Fruit fly (Drosophila melanogaster) whole organism, embryonic: ENCODE data around the gene witty.

Source experiments
- Asciz ChIP-seq: fragments of 200-800 bp; sonication (Bioruptor generic); optimal IDR thresholded peaks from 2 replicates; lab custom pipeline; 2017; ENCODE audit warnings: missing biosample characterization, mild to moderate bottlenecking, missing genetic modification characterization, missing genetic modification reagents
- CG1024 ChIP-seq: fragments of 200-800 bp; sonication (Bioruptor generic); IDR thresholded peaks from 2 replicates; pipeline ENCODE4 v1.3.6; 2022; ENCODE audit warnings: missing biosample characterization, missing genetic modification characterization
- CG1233 ChIP-seq: fragments of 200-800 bp; sonication (Bioruptor generic); optimal IDR thresholded peaks from 4 replicates; lab custom pipeline; 2018; ENCODE audit warnings: missing biosample characterization, mild to moderate bottlenecking, missing genetic modification characterization
- CG12942 ChIP-seq: fragments of 200-800 bp; sonication (Bioruptor generic); optimal IDR thresholded peaks from 3 replicates; lab custom pipeline; 2016; ENCODE audit warnings: missing biosample characterization, missing genetic modification characterization
- CG13296 ChIP-seq: fragments of 200-800 bp; sonication (Bioruptor generic); optimal IDR thresholded peaks from 3 replicates; lab custom pipeline; 2018; ENCODE audit warnings: missing biosample characterization, mild to moderate bottlenecking, missing genetic modification characterization
- CG1603 ChIP-seq: fragments of 200-800 bp; sonication (Bioruptor generic); optimal IDR thresholded peaks from 2 replicates; lab custom pipeline; 2019; ENCODE audit warnings: missing biosample characterization, mild to moderate bottlenecking, missing genetic modification characterization, moderate library complexity
- CG31388 ChIP-seq: fragments of 200-800 bp; sonication (Bioruptor generic); optimal IDR thresholded peaks from 2 replicates; lab custom pipeline; 2016; ENCODE audit warnings: missing biosample characterization, missing genetic modification characterization
- CG3163 ChIP-seq: fragments of 200-800 bp; sonication (Bioruptor generic); optimal IDR thresholded peaks from 3 replicates; lab custom pipeline; 2016; ENCODE audit warnings: missing biosample characterization, missing genetic modification characterization
- CG4730 ChIP-seq: fragments of 200-800 bp; sonication (Bioruptor generic); IDR thresholded peaks from 2 replicates; pipeline ENCODE4 v1.3.6; 2022; ENCODE audit warnings: missing biosample characterization, missing genetic modification characterization
- CG5245 ChIP-seq: fragments of 200-800 bp; sonication (Bioruptor generic); optimal IDR thresholded peaks from 3 replicates; lab custom pipeline; 2016; ENCODE audit warnings: missing biosample characterization, missing genetic modification characterization
- CG6175 ChIP-seq: fragments of 200-800 bp; sonication (Bioruptor generic); IDR thresholded peaks from 3 replicates; pipeline ENCODE4 v1.3.6; 2022; ENCODE audit warnings: missing biosample characterization, missing genetic modification characterization
- CG6689 ChIP-seq: fragments of 200-800 bp; sonication (Bioruptor generic); IDR thresholded peaks from 2 replicates; pipeline ENCODE4 v1.3.6; 2022; ENCODE audit warnings: missing biosample characterization, missing genetic modification characterization
- CG6765 ChIP-seq: fragments of 200-800 bp; sonication (Bioruptor generic); optimal IDR thresholded peaks from 3 replicates; lab custom pipeline; 2017; ENCODE audit warnings: missing biosample characterization, mild to moderate bottlenecking, missing genetic modification characterization
- CG8478 ChIP-seq: fragments of >200 bp; optimal IDR thresholded peaks from 2 replicates; lab custom pipeline; 2018
- CG8924 ChIP-seq: fragments of 200-800 bp; optimal IDR thresholded peaks from 3 replicates; lab custom pipeline; 2019; ENCODE audit warnings: missing biosample characterization, mild to moderate bottlenecking, missing genetic modification characterization, moderate library complexity
- CG9609 ChIP-seq: fragments of 200-800 bp; sonication (Bioruptor generic); optimal IDR thresholded peaks from 3 replicates; lab custom pipeline; 2016; ENCODE audit warnings: missing biosample characterization, missing genetic modification characterization
- CkIIα-i1 ChIP-seq: fragments of 200-800 bp; sonication (Bioruptor generic); IDR thresholded peaks from 2 replicates; pipeline ENCODE4 v1.3.6; 2022; ENCODE audit warnings: missing biosample characterization, missing genetic modification characterization
- D ChIP-seq, 2 experiments: fragments of 200-800 bp in 1 of 2; fragments of >200 bp in 1 of 2; sonication (Bioruptor generic) in 1 of 2; optimal IDR thresholded peaks; 2 replicates in 1 of 2; 3 replicates in 1 of 2; lab custom pipeline; 2017; ENCODE audit warnings: mild to moderate bottlenecking in 1 of 2, missing biosample characterization in 1 of 2, missing genetic modification characterization in 1 of 2, missing genetic modification reagents in 1 of 2
- Dip2 ChIP-seq: fragments of 200-800 bp; sonication (Bioruptor generic); IDR thresholded peaks from 2 replicates; pipeline ENCODE4 v1.3.6; 2022; ENCODE audit warnings: missing biosample characterization, missing genetic modification characterization
- Dip3 ChIP-seq: fragments of 200-800 bp; sonication (Bioruptor generic); optimal IDR thresholded peaks from 3 replicates; lab custom pipeline; 2016; ENCODE audit warnings: missing biosample characterization, missing genetic modification characterization
- Fer1 ChIP-seq: fragments of 200-800 bp; sonication (Bioruptor generic); optimal IDR thresholded peaks from 2 replicates; lab custom pipeline; 2017; ENCODE audit warnings: missing biosample characterization, mild to moderate bottlenecking, missing genetic modification characterization
- HLH4C ChIP-seq: fragments of 200-800 bp; sonication (Bioruptor generic); IDR thresholded peaks from 3 replicates; pipeline ENCODE4 v1.3.6; 2022; ENCODE audit warnings: missing biosample characterization, missing genetic modification characterization; ENCODE audit not compliant: partially characterized antibody
- Hr3 ChIP-seq: fragments of 200-800 bp; sonication (Bioruptor generic); optimal IDR thresholded peaks from 3 replicates; lab custom pipeline; 2016; ENCODE audit warnings: missing biosample characterization, missing genetic modification characterization
- NC2α ChIP-seq: fragments of 200-800 bp; sonication (Bioruptor generic); optimal IDR thresholded peaks from 2 replicates; lab custom pipeline; 2016; ENCODE audit warnings: missing biosample characterization, missing genetic modification characterization
- TFAM ChIP-seq: fragments of 200-800 bp; sonication (Bioruptor generic); optimal IDR thresholded peaks from 2 replicates; lab custom pipeline; 2017; ENCODE audit warnings: missing biosample characterization, missing genetic modification characterization, inconsistent platforms
- Usf ChIP-seq: fragments of 200-800 bp; sonication (Bioruptor generic); optimal IDR thresholded peaks from 2 replicates; lab custom pipeline; 2017; ENCODE audit warnings: missing genotype, missing biosample characterization, missing genetic modification characterization
- bab2 ChIP-seq: fragments of 200-800 bp; sonication (Bioruptor generic); optimal IDR thresholded peaks from 2 replicates; lab custom pipeline; 2016; ENCODE audit warnings: missing biosample characterization, missing genetic modification characterization
- cato ChIP-seq: fragments of 200-800 bp; sonication (Bioruptor generic); optimal IDR thresholded peaks from 2 replicates; lab custom pipeline; 2016; ENCODE audit warnings: missing biosample characterization, missing genetic modification characterization, borderline replicate concordance
- ci ChIP-seq: fragments of 200-800 bp; sonication (Bioruptor generic); IDR thresholded peaks from 3 replicates; pipeline ENCODE4 v1.3.6; 2022; ENCODE audit warnings: missing biosample characterization, missing genetic modification characterization
- crp ChIP-seq, 2 experiments: fragments of 200-800 bp; sonication (Bioruptor generic); optimal IDR thresholded peaks; 2 replicates in 1 of 2; 3 replicates in 1 of 2; lab custom pipeline; 2017; ENCODE audit warnings: missing biosample characterization in 2 of 2, missing genetic modification characterization in 2 of 2, mild to moderate bottlenecking in 1 of 2, moderate library complexity in 1 of 2
- da ChIP-seq: fragments of 200-800 bp; sonication (Bioruptor generic); optimal IDR thresholded peaks from 2 replicates; lab custom pipeline; 2016; ENCODE audit warnings: missing biosample characterization, missing genetic modification characterization
- dm ChIP-seq: fragments of 200-800 bp; sonication (Bioruptor generic); optimal IDR thresholded peaks from 3 replicates; lab custom pipeline; 2016; ENCODE audit warnings: missing biosample characterization, missing genetic modification characterization
- dmrt11E ChIP-seq: fragments of 200-800 bp; sonication (Bioruptor generic); optimal IDR thresholded peaks from 3 replicates; lab custom pipeline; 2018; ENCODE audit warnings: missing biosample characterization, mild to moderate bottlenecking, missing genetic modification characterization, moderate library complexity
- ftz-f1 ChIP-seq: fragments of 200-800 bp; sonication (Bioruptor generic); optimal IDR thresholded peaks from 2 replicates; lab custom pipeline; 2016; ENCODE audit warnings: missing biosample characterization, missing genetic modification characterization
- gcm2 ChIP-seq: fragments of 200-800 bp; sonication (Bioruptor generic); optimal IDR thresholded peaks from 2 replicates; lab custom pipeline; 2016; ENCODE audit warnings: missing biosample characterization, missing genetic modification characterization
- ken ChIP-seq: fragments of 200-800 bp; sonication (Bioruptor generic); IDR thresholded peaks from 3 replicates; pipeline ENCODE4 v1.3.6; 2022; ENCODE audit warnings: missing biosample characterization, missing genetic modification characterization
- kni ChIP-seq: fragments of 200-800 bp; sonication (Bioruptor generic); optimal IDR thresholded peaks from 3 replicates; lab custom pipeline; 2017; ENCODE audit warnings: mild to moderate bottlenecking, missing biosample characterization, missing genetic modification reagents, missing genetic modification characterization
- lbe ChIP-seq: fragments of 200-800 bp; sonication (Bioruptor generic); optimal IDR thresholded peaks from 2 replicates; lab custom pipeline; 2016; ENCODE audit warnings: missing biosample characterization, mild to moderate bottlenecking, missing genetic modification characterization
- lmd ChIP-seq: fragments of 200-800 bp; sonication (Bioruptor generic); IDR thresholded peaks from 2 replicates; pipeline ENCODE4 v1.3.6; 2022; ENCODE audit warnings: missing biosample characterization, missing genetic modification characterization
- luna ChIP-seq: fragments of 200-800 bp; sonication (Bioruptor generic); optimal IDR thresholded peaks from 2 replicates; lab custom pipeline; 2016; ENCODE audit warnings: missing biosample characterization, missing genetic modification characterization
- maf-S ChIP-seq: fragments of 200-800 bp; sonication (Bioruptor generic); optimal IDR thresholded peaks from 2 replicates; lab custom pipeline; 2016; ENCODE audit warnings: missing biosample characterization, missing genetic modification characterization
- nerfin-2 ChIP-seq: fragments of 200-800 bp; sonication (Bioruptor generic); IDR thresholded peaks from 2 replicates; pipeline ENCODE4 v1.3.6; 2022; ENCODE audit warnings: missing biosample characterization, missing genetic modification characterization; ENCODE audit not compliant: partially characterized antibody
- pb ChIP-seq: fragments of 200-800 bp; sonication (Bioruptor generic); optimal IDR thresholded peaks from 3 replicates; lab custom pipeline; 2016; ENCODE audit warnings: missing biosample characterization, missing genetic modification characterization
- pfk ChIP-seq: fragments of 200-800 bp; sonication (Bioruptor generic); optimal IDR thresholded peaks from 2 replicates; lab custom pipeline; 2018; ENCODE audit warnings: missing biosample characterization, mild to moderate bottlenecking, missing genetic modification characterization, moderate library complexity
- pzg ChIP-seq: fragments of 200-800 bp; sonication (Bioruptor generic); optimal IDR thresholded peaks from 3 replicates; lab custom pipeline; 2018; ENCODE audit warnings: missing biosample characterization, mild to moderate bottlenecking, missing genetic modification characterization, moderate library complexity
- sc ChIP-seq, 3 experiments: fragments of >200 bp in 2 of 3; fragments of 200-800 bp in 1 of 3; sonication (Bioruptor generic) in 1 of 3; optimal IDR thresholded peaks; 2 replicates in 2 of 3; 3 replicates in 1 of 3; lab custom pipeline; 2017; ENCODE audit warnings: mild to moderate bottlenecking in 1 of 3, missing biosample characterization in 1 of 3, missing genetic modification characterization in 1 of 3, missing genetic modification reagents in 1 of 3
- sens ChIP-seq: fragments of 200-800 bp; sonication (Bioruptor generic); peaks from one replicate; lab custom pipeline; 2016; ENCODE audit warnings: missing biosample characterization, missing genetic modification characterization
- shn ChIP-seq: fragments of 200-800 bp; sonication (Bioruptor generic); optimal IDR thresholded peaks from 3 replicates; lab custom pipeline; 2016; ENCODE audit warnings: missing biosample characterization, missing genetic modification characterization
- zen ChIP-seq: fragments of 200-800 bp; sonication (Bioruptor generic); optimal IDR thresholded peaks from 3 replicates; lab custom pipeline; 2018; ENCODE audit warnings: missing biosample characterization, mild to moderate bottlenecking, missing genetic modification characterization, moderate library complexity

Gene witty

DNA sequence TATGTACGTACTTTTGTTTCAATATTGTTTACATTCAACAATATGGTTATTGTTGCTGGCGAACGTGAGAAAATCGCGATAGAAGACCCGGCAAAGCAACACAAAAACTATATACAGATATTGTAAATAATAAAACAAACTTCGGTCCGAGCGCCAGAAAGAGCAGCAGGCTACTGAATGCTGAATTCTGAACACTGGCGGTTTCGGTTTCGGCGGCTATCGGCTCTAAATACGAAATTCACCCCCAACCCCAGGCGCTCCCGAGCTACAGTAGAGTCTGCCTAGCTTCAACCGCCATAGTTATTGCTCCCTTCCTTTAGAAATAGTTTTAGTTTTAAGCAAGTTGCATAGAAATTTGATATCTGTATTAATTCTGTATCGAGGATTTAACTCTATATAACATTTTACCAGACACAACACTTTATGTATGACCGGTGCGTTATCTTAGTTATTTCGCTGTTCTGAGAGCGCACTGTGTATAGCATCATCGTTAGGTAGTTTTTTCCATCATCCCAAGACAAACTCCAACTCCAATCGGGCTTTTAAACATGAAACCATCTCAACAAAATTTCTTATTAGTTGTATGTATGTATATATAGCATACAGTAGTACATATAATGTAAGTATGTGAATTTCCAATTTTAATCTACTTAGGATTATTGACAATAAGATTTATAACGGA lies 24.3 kb downstream of the witty start, which contains the start of gene CG7627 (continued):
- peak; percentile 46; the same call in 1 of the 2 replicates for TF ChIP-seq CG1024 (GFP tag; lab: Robert Waterston, UW)
- no peak for TF ChIP-seq ftz-f1
- no peak for TF ChIP-seq HLH4C (GFP tag; lab: Robert Waterston, UW)
- peak; percentile 74 for TF ChIP-seq bab2
- no peak for TF ChIP-seq CG31388 (GFP tag; lab: Kevin White, UChicago)
- peak; percentile 85 for TF ChIP-seq lmd (GFP tag; lab: Robert Waterston, UW)
- TF ChIP-seq pb: peak; percentile 67
- peak; percentile 65 for TF ChIP-seq lbe (GFP tag; lab: Kevin White, UChicago)
- TF ChIP-seq cato (GFP tag; lab: Kevin White, UChicago): no peak
- TF ChIP-seq D (optimal IDR thresholded peaks at IDR 0.05; lab: Kevin White, UChicago): no peak
- TF ChIP-seq D (GFP tag; optimal IDR thresholded peaks at IDR 0.05; lab: Kevin White, UChicago): peak; percentile 51
- TF ChIP-seq CG6175 (GFP tag; lab: Robert Waterston, UW): peak; percentile 74; the same call in 2 of the 3 replicates
- peak in 1 of 2 experiments; percentile 7 for TF ChIP-seq crp (GFP tag; optimal IDR thresholded peaks at IDR 0.05; lab: Kevin White, UChicago)
- peak; percentile 52 for TF ChIP-seq dm
- TF ChIP-seq CG1233: peak; percentile 54
- TF ChIP-seq da (GFP tag; lab: Kevin White, UChicago): peak; percentile 19
- peak; percentile 57 for TF ChIP-seq gcm2 (GFP tag; lab: Kevin White, UChicago)
- peak; percentile 51 for TF ChIP-seq Usf (GFP tag; lab: Kevin White, UChicago)
- TF ChIP-seq CG8478: no peak
- TF ChIP-seq CG1603 (tag; lab: Kevin White, UChicago): peak; percentile 80
- peak; percentile 12 for TF ChIP-seq NC2α (GFP tag; lab: Kevin White, UChicago)
- TF ChIP-seq Dip2 (GFP tag; lab: Robert Waterston, UW): no peak; the same call in 1 of the 2 replicates
- peak; percentile 11 for TF ChIP-seq zen (tag; lab: Kevin White, UChicago)
- no peak for TF ChIP-seq sc (optimal IDR thresholded peaks at IDR 0.05; lab: Kevin White, UChicago)
- peak; percentile 6 for TF ChIP-seq sc (GFP tag; optimal IDR thresholded peaks at IDR 0.05; lab: Kevin White, UChicago)
- peak; percentile 67; the same call in 2 of the 3 replicates for TF ChIP-seq ci (GFP tag; lab: Robert Waterston, UW)
- TF ChIP-seq ken (GFP tag; lab: Robert Waterston, UW): 0 out of 3 replicates have a peak, but pooled peaks have one; percentile 53
- TF ChIP-seq CG6765 (GFP tag; lab: Kevin White, UChicago): peak; percentile 67
- TF ChIP-seq sens (GFP tag; lab: Kevin White, UChicago): peak; percentile 96
- TF ChIP-seq maf-S (GFP tag; lab: Kevin White, UChicago): peak; percentile 43
- TF ChIP-seq dmrt11E: peak; percentile 62
- TF ChIP-seq CG4730 (GFP tag; lab: Robert Waterston, UW): peak; percentile 67
- peak; percentile 86 for TF ChIP-seq Fer1 (GFP tag; lab: Kevin White, UChicago)
- TF ChIP-seq nerfin-2 (GFP tag; lab: Robert Waterston, UW): no peak
- TF ChIP-seq luna (GFP tag; lab: Kevin White, UChicago): peak; percentile 1
- TF ChIP-seq Dip3 (GFP tag; lab: Kevin White, UChicago): peak; percentile 73
- no peak for TF ChIP-seq pfk (GFP tag; lab: Kevin White, UChicago)
- TF ChIP-seq CG3163 (GFP tag; lab: Kevin White, UChicago): peak; percentile 40
- peak; percentile 67 for TF ChIP-seq CG13296
- peak; percentile 75 for TF ChIP-seq CG6689 (GFP tag; lab: Robert Waterston, UW)
- TF ChIP-seq Hr3 (GFP tag; lab: Kevin White, UChicago): peak; percentile 62
- peak; percentile 66 for TF ChIP-seq Asciz
- peak; percentile 79 for TF ChIP-seq shn (GFP tag; lab: Kevin White, UChicago)
- TF ChIP-seq kni (GFP tag; lab: Kevin White, UChicago): no peak
- TF ChIP-seq CG5245 (GFP tag; lab: Kevin White, UChicago): peak; percentile 61
- TF ChIP-seq CkIIα-i1 (GFP tag; lab: Robert Waterston, UW): 0 out of 2 replicates have a peak, but pooled peaks have one; percentile 37
- peak; percentile 37 for TF ChIP-seq CG12942 (GFP tag; lab: Kevin White, UChicago)
- TF ChIP-seq TFAM (GFP tag; lab: Kevin White, UChicago): no peak
- peak; percentile 61 for TF ChIP-seq CG8924 (tag; lab: Kevin White, UChicago)
- peak; percentile 72 for TF ChIP-seq CG9609
- peak; percentile 9 for TF ChIP-seq pzg (GFP tag; lab: Kevin White, UChicago)
